Fruit fly (Drosophila melanogaster): ENCODE data around the gene Mocs1.

The Mocs1 gene

DNA sequence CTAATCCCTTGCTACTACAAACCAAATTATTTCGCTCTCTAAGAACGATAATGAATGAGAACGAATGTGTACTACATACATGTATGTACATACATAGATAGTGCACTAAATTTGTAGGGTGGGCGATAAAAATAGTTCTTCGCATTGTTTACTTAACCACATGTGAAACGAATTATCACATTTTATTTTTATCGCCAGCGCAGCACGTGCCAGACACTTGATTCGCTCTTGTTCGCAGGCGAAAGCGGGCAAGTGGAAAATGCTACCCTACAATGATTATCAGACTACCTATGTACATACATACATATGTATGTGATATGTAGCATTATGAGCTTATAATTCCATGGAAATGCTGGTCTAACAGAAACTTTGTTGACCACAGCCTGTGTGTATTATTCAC is 15.5 kb downstream of the Mocs1 start:
- TF ChIP-seq CG8478 (optimal IDR thresholded peaks at IDR 0.05) (no peak), Dll (optimal IDR thresholded peaks at IDR 0.05) (no peak), EcR (GFP tag; optimal IDR thresholded peaks at IDR 0.05) (no peak), usp (GFP tag; optimal IDR thresholded peaks at IDR 0.05) (no peak), psq (optimal IDR thresholded peaks at IDR 0.05) (no peak), pan (optimal IDR thresholded peaks at IDR 0.05) (no peak)

DNA sequence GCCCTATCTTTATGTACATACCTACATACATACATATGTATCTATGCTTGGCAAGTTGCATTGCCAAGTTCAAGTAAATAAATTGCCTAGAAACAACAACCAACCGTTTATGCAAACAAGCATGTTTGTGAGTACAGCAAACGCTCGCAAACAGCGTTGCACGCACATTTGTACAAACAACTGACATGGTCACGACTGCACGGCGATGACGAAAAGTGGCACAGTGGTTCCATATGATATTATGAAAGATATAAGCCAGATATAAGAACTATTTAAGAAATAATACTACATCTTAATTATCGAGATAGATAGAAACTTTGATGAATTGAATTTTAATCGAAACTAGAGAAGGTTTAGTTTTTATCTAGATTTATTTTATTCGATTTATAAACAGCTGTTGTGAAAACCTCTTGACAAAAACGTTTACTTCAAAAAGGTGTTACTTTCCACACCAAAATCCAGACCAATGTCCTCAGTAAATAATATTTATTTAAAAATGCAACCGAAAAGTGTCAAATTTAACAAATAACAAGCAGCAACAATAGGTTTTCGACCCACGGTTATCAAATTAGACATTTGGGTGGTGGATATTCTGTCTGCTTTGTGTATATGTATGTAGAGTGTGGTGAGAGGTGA is 19.6 kb downstream of the Mocs1 start:
- no peak for TF ChIP-seq usp (GFP tag; optimal IDR thresholded peaks at IDR 0.05)
- TF ChIP-seq CG8478 (optimal IDR thresholded peaks at IDR 0.05): no peak
- TF ChIP-seq psq (optimal IDR thresholded peaks at IDR 0.05): no peak
- no peak for TF ChIP-seq EcR (GFP tag; optimal IDR thresholded peaks at IDR 0.05)
- no peak for TF ChIP-seq pan (optimal IDR thresholded peaks at IDR 0.05)
- no peak for TF ChIP-seq Dll (optimal IDR thresholded peaks at IDR 0.05)

DNA sequence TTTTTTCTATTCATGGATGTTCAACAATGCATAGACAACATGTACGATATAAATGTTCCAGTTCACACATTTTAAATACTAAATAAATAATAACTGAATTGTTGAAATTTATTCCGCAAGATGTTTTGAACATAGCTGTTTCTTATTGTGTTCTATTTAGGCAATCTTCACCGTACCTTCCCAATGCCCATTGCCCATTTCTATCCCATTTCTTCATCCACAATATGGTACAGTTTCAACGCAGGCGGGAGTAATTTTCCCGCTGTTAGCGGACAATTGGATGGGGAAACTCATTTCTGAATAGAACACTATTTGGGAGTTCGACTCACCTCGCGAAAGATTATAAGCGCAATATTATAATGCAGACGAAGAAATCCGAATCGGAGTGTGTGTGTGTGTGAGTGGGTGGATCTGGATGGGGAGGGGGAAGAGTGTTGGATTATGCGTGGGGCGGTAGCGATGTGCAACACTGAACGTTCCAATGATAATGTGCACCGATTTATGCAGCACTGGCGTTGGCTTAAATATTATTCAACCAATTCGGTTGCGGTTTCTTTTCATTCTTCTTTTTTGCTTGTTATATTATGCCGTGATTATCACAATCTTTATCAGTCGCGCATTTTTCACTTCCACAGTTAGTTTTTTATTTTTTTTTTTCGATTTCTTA is 21.8 kb downstream of the Mocs1 start:
- no peak for TF ChIP-seq pan (optimal IDR thresholded peaks at IDR 0.05)

DNA sequence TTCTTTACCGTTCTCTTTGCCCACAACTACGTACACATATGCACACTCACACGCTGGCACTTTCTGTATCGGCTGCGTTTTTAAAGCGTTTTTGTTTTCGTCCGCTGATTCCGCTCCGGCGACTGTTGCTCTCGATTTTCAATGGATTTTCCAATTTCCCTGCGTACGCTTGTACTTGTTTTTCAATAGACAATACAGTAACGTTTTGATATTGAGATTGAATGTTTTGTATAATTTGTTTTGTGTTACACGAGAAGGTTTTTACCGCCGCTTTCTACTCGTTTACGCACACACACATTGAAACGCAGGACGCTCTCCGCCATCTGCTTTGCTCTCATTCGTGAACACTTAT is 22.3 kb downstream of the Mocs1 start:
- no peak for TF ChIP-seq psq (optimal IDR thresholded peaks at IDR 0.05)
- TF ChIP-seq usp (GFP tag; optimal IDR thresholded peaks at IDR 0.05): no peak
- no peak for TF ChIP-seq CG8478 (optimal IDR thresholded peaks at IDR 0.05)
- TF ChIP-seq pan (optimal IDR thresholded peaks at IDR 0.05): no peak
- no peak for TF ChIP-seq EcR (GFP tag; optimal IDR thresholded peaks at IDR 0.05)
- TF ChIP-seq Dll (optimal IDR thresholded peaks at IDR 0.05): no peak

DNA sequence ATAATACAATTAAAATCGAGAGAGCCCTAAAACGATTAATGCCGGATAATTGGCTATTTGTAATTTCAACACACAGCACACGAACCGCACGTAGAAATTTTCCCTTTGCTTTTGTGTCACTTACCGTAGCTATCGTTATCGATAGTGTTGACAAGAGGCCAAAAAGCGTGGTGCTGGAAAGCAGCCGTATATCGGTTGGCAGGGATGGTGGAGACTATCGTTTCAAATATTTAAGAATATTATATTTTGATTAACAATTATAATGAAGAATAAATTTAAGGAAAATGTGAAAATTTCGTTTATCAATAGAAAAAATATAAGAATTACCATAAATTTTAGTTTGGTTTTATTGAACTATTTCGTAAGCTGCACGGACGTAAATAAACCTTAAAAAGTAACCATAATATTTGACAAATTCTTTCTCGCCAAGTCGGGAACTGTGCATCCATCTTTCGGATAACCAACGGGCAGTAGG is 22.8 kb downstream of the Mocs1 start, which contains the start of gene JIL-1:
Gene JIL-1 (minus strand): TSS at position 148 of the 475 bp plus-strand sequence.
- no peak for TF ChIP-seq EcR (GFP tag; optimal IDR thresholded peaks at IDR 0.05)
- no peak for TF ChIP-seq Dll (optimal IDR thresholded peaks at IDR 0.05)
- TF ChIP-seq usp (GFP tag; optimal IDR thresholded peaks at IDR 0.05): no peak
- no peak for TF ChIP-seq pan (optimal IDR thresholded peaks at IDR 0.05)
- TF ChIP-seq CG8478 (optimal IDR thresholded peaks at IDR 0.05): no peak
- TF ChIP-seq psq (optimal IDR thresholded peaks at IDR 0.05): no peak

DNA sequence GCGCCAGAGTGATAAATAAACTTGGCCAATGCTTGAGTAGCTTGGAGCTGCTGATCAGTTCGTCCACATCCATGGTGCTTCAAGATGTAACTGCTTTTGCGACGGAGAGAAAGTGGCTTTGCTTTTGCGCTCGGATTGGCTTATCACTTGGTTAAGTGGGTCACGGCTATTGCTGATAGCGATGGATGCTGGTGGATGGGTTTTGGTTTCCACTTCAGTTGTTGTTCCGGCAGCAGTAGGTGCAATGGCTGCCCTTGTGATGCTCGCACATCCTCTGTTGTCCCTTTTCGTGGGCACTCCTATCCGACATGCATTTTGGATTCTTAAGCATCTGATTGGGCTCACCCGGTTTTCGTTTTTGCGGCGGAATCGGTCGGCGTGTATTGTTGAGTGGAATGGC is 24.0 kb downstream of the Mocs1 start:
- TF ChIP-seq EcR (GFP tag; optimal IDR thresholded peaks at IDR 0.05) (no peak), Dll (optimal IDR thresholded peaks at IDR 0.05) (no peak), pan (optimal IDR thresholded peaks at IDR 0.05) (no peak), usp (GFP tag; optimal IDR thresholded peaks at IDR 0.05) (no peak), CG8478 (optimal IDR thresholded peaks at IDR 0.05) (no peak), psq (optimal IDR thresholded peaks at IDR 0.05) (no peak)

DNA sequence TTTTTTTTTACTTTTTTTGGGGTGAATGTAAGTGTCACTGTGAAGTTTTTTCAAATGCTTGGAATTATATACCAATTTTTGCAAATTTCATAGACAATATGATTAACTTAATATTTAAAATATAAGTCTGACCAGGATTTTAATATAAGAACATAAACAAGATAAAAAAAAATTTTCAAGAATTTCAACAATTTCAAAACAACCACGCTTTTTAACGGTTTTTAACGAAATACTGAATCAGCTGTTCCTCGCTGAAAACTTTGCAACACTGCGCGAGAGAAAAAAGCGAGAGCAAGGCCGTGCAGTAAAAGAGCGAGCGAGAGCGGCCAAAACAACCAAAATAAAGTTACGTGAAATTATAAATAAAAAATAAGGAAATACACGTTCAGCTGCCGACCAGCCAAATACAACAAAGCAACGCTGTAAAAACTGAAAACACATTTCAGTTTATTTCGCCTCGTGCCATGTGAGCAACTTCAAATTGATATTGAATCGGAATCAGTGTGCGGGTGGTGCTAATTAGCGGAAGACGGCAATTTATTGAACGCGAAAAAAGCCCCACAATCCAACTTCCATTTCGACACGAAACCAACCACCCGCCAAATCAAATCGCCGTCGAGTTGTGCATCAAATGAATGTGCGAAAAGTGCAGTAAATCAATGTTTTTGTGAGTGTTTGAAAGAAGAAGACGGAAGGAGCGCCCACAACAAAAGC is 26.0 kb downstream of the Mocs1 start, which contains the start of the genes CG46439, Iyd and CG33947:
Gene CG46439 (minus strand): TSS at position 51 of the 714 bp plus-strand sequence.
Gene Iyd (minus strand): TSS at position 51 of the 714 bp plus-strand sequence.
Gene CG33947 (plus strand): TSS at position 302 of the 714 bp plus-strand sequence.
- TF ChIP-seq CG8478 (optimal IDR thresholded peaks at IDR 0.05): no peak
- no peak for TF ChIP-seq Dll (optimal IDR thresholded peaks at IDR 0.05)
- no peak for TF ChIP-seq EcR (GFP tag; optimal IDR thresholded peaks at IDR 0.05)
- TF ChIP-seq usp (GFP tag; optimal IDR thresholded peaks at IDR 0.05): no peak
- no peak for TF ChIP-seq pan (optimal IDR thresholded peaks at IDR 0.05)
- TF ChIP-seq psq (optimal IDR thresholded peaks at IDR 0.05): no peak

DNA sequence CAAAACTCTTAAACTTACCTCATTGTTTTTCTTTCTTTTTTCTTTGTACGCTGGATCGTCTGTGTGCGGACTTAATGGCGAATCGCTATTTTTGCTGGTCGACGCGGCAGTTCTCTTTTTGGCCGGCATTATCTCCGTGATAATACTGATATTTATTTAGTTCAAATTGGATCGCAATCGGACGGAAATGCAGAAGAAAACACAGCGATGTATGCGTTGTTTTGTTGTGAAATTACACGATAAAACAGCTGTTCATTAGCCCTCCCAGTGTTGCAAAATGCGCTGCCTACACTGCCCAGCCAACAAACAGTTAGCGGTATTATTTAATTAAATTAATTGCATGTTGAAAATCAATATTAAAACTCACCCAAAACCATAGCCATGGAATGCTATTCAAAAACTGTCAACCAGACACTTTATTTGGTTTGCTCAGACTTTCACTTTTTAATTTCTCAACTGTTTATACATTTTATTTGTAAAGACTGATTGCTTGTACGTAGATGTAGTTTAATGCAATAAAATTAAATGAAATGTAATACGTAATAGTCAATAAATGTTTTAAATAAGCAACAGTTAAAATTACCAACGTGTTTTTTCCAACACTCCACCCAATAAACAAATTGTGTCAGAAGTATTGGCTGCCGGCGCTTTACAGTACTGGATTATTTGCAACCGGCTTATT is 27.8 kb downstream of the Mocs1 start, which contains the start of the genes Irbp18 and APP-BP1:
Gene Irbp18 (minus strand): TSS at position 205 of the 682 bp plus-strand sequence.
Gene APP-BP1 (plus strand): TSS at position 431 of the 682 bp plus-strand sequence.
- TF ChIP-seq pan (optimal IDR thresholded peaks at IDR 0.05) (no peak), Dll (optimal IDR thresholded peaks at IDR 0.05) (no peak), usp (GFP tag; optimal IDR thresholded peaks at IDR 0.05) (no peak), psq (optimal IDR thresholded peaks at IDR 0.05) (no peak), CG8478 (optimal IDR thresholded peaks at IDR 0.05) (no peak), EcR (GFP tag; optimal IDR thresholded peaks at IDR 0.05) (no peak)

DNA sequence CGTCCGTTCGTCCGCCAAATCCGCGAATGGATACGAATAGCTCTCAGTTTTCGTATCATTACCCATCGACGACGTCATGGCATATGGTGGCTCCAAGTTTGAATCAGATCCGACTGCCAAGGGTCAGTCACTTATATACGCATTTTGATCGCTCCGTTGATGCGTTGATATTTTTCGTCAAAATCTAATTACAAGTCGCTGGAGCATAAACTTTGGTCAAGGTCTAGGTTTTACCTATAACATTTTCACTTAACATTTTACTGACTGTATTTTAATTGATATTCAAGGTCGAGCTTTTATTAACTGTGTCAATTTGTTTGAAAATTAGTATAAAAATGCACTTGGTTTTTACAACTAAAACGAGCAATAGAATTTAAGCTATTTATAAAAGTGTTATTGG is 31.3 kb downstream of the Mocs1 start, which contains the start of gene Elo68beta:
Gene Elo68beta (minus strand): TSS at position 101 of the 400 bp plus-strand sequence.
- TF ChIP-seq usp (GFP tag; optimal IDR thresholded peaks at IDR 0.05) (no peak), EcR (GFP tag; optimal IDR thresholded peaks at IDR 0.05) (no peak), Dll (optimal IDR thresholded peaks at IDR 0.05) (no peak), CG8478 (optimal IDR thresholded peaks at IDR 0.05) (no peak), psq (optimal IDR thresholded peaks at IDR 0.05) (no peak), pan (optimal IDR thresholded peaks at IDR 0.05) (no peak)

DNA sequence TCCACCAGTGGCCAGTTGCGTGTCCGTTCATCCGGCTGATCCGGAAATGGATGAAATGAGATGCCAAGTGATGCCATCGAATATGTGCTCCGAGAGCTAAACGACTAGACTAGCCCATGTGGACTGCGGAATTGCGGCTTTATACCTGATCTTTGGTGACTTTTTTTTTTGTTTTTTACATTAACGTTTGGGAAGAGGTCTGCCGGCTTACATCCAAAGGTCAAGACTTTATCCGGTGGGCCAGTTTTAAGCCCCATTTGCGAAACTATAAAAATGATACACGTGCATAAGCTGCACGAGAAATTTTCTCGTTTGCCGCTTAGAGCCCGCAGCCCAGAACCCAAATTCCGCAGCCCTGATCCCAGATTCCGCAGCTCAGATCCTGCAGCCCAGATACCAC is 32.6 kb downstream of the Mocs1 start, which contains the start of gene Elo68alpha:
Gene Elo68alpha (minus strand): TSS at position 101 of the 400 bp plus-strand sequence.
- TF ChIP-seq pan (optimal IDR thresholded peaks at IDR 0.05): no peak
- TF ChIP-seq usp (GFP tag; optimal IDR thresholded peaks at IDR 0.05): no peak
- TF ChIP-seq CG8478 (optimal IDR thresholded peaks at IDR 0.05): no peak
- TF ChIP-seq EcR (GFP tag; optimal IDR thresholded peaks at IDR 0.05): no peak
- no peak for TF ChIP-seq Dll (optimal IDR thresholded peaks at IDR 0.05)
- TF ChIP-seq psq (optimal IDR thresholded peaks at IDR 0.05): no peak

DNA sequence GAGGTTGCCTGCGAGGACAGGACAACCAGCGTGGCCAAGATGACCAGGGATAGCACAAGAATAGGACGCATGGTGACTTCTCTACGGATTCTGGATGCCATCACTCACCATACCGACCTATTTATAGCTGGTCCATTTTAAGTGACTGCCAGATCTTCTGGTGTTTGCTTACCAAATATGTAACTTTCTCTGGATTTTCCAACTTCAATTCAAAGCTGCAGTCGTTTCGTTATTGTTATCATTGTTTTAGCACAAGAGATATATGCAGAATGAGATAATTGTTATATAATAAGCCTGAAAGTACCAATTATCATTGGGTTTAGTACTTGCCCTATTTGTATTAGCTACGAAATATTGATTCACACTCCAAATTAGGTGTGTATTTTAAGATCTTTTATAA is 33.4 kb downstream of the Mocs1 start, which contains the start of gene CG32071:
Gene CG32071 (minus strand): TSS at position 101 of the 400 bp plus-strand sequence.
- no peak for TF ChIP-seq CG8478 (optimal IDR thresholded peaks at IDR 0.05)
- TF ChIP-seq Dll (optimal IDR thresholded peaks at IDR 0.05): no peak
- TF ChIP-seq pan (optimal IDR thresholded peaks at IDR 0.05): no peak
- no peak for TF ChIP-seq psq (optimal IDR thresholded peaks at IDR 0.05)
- TF ChIP-seq usp (GFP tag; optimal IDR thresholded peaks at IDR 0.05): no peak
- TF ChIP-seq EcR (GFP tag; optimal IDR thresholded peaks at IDR 0.05): no peak

Measured in whole organism.